Fruit fly (Drosophila melanogaster): ENCODE measurements around the gene CG11322.

CG11322 gene

DNA sequence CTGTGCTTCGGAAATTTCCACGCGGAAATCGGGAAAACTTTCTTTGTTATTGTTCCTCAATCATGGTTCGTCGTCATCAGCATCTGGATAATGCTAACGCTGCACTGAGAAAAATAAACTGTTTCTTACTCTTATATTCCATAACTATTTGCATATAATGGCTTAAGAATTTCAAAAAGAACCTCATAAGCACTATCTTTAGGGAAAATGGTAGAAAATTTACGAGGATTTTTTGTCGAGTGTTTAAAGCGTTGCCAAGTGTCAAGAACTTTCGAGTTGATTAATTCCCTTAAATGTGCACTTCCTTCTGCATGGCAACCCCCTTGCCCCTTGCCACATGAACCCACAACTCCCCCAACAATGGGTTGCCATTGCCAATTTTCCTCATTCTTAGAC is 28.5 kb upstream of the CG11322 start (continued):
- TF ChIP-seq CG18599 (GFP tag; optimal IDR thresholded peaks at IDR 0.05) (peak; percentile 29), lmd (GFP tag; IDR thresholded peaks at IDR 0.05) (no peak; the same call in 1 of the 2 replicates), sna (GFP tag; IDR thresholded peaks at IDR 0.05; ENCODE audit: partially characterized antibody) (no peak), wek (GFP tag; optimal IDR thresholded peaks at IDR 0.05) (peak; percentile 24), slbo (GFP tag; IDR thresholded peaks at IDR 0.05) (peak; percentile 68), CG12104 (GFP tag; optimal IDR thresholded peaks at IDR 0.05) (peak; percentile 2), ash1 (GFP tag; optimal IDR thresholded peaks at IDR 0.05) (no peak), Deaf1 (tag; optimal IDR thresholded peaks at IDR 0.05) (peak; percentile 71), B-H2 (GFP tag; optimal IDR thresholded peaks at IDR 0.05) (no peak), bcd (GFP tag; optimal IDR thresholded peaks at IDR 0.05) (peak; percentile 52), CG10979 (tag; optimal IDR thresholded peaks at IDR 0.05) (peak; percentile 83), ERR (GFP tag; optimal IDR thresholded peaks at IDR 0.05) (no peak), CG11504 (tag; optimal IDR thresholded peaks at IDR 0.05) (peak; percentile 47), CG1233 (GFP tag; optimal IDR thresholded peaks at IDR 0.05) (peak; percentile 23), CG4328 (GFP tag; optimal IDR thresholded peaks at IDR 0.05) (no peak), CG4282 (GFP tag; optimal IDR thresholded peaks at IDR 0.05) (no peak), Fer3 (tag; optimal IDR thresholded peaks at IDR 0.05) (peak; percentile 60), HLH4C (GFP tag; IDR thresholded peaks at IDR 0.05; ENCODE audit: partially characterized antibody) (no peak), zen2 (GFP tag; IDR thresholded peaks at IDR 0.05; ENCODE audit: partially characterized antibody) (no peak), yki (optimal IDR thresholded peaks at IDR 0.05) (no peak), CG15696 (tag; optimal IDR thresholded peaks at IDR 0.05) (no peak), jumu (GFP tag; optimal IDR thresholded peaks at IDR 0.05) (no peak), btn (GFP tag; optimal IDR thresholded peaks at IDR 0.05) (peak; percentile 31), Aef1 (GFP tag; IDR thresholded peaks at IDR 0.05) (no peak; the same call in 2 of the 3 replicates), Mes4 (GFP tag; optimal IDR thresholded peaks at IDR 0.05) (peak; percentile 44), Taf1 (GFP tag; IDR thresholded peaks at IDR 0.05) (peak; percentile 37; the same call in 1 of the 2 replicates), CG7928 (GFP tag; optimal IDR thresholded peaks at IDR 0.05) (no peak), maf-S (GFP tag; optimal IDR thresholded peaks at IDR 0.05) (peak; percentile 40), Ets97D (GFP tag; optimal IDR thresholded peaks at IDR 0.05) (no peak), B-H1 (GFP tag; IDR thresholded peaks at IDR 0.05) (no peak; the same call in 2 of the 3 replicates), Nf-YB (GFP tag; optimal IDR thresholded peaks at IDR 0.05) (peak; percentile 19), sqz (GFP tag; optimal IDR thresholded peaks at IDR 0.05) (no peak), Poxn (GFP tag; IDR thresholded peaks at IDR 0.05) (no peak), eve (GFP tag; optimal IDR thresholded peaks at IDR 0.05) (peak in 1 of 2 experiments; percentile 88), crp (GFP tag; optimal IDR thresholded peaks at IDR 0.05) (no peak), org-1 (GFP tag; optimal IDR thresholded peaks at IDR 0.05) (peak; percentile 9), exex (tag; optimal IDR thresholded peaks at IDR 0.05) (no peak), cas (GFP tag; IDR thresholded peaks at IDR 0.05) (no peak), CG9797 (GFP tag; optimal IDR thresholded peaks at IDR 0.05) (no peak), CG9609 (GFP tag; optimal IDR thresholded peaks at IDR 0.05) (peak; percentile 35), CG12659 (GFP tag; optimal IDR thresholded peaks at IDR 0.05) (peak; percentile 8), CG15073 (GFP tag; optimal IDR thresholded peaks at IDR 0.05) (peak; percentile 6), ara (GFP tag; IDR thresholded peaks at IDR 0.05) (peak; percentile 56; the same call in 1 of the 2 replicates), BtbVII (GFP tag; optimal IDR thresholded peaks at IDR 0.05) (no peak), CG12744 (GFP tag; optimal IDR thresholded peaks at IDR 0.05) (peak; percentile 28), Asciz (GFP tag; optimal IDR thresholded peaks at IDR 0.05) (peak; percentile 46), Opbp (GFP tag; IDR thresholded peaks at IDR 0.05; ENCODE audit: partially characterized antibody) (no peak), hb (GFP tag; IDR thresholded peaks at IDR 0.05; ENCODE audit: partially characterized antibody) (no peak), esg (GFP tag; conservative IDR thresholded peaks at IDR 0.05) (no peak), CG14050 (GFP tag; IDR thresholded peaks at IDR 0.05) (no peak), repo (GFP tag; optimal IDR thresholded peaks at IDR 0.05) (peak; percentile 29)

Measured in whole organism, embryonic.